Fruit fly (Drosophila melanogaster): Measurements from ENCODE around the gene RFeSP.

The RFeSP gene

DNA sequence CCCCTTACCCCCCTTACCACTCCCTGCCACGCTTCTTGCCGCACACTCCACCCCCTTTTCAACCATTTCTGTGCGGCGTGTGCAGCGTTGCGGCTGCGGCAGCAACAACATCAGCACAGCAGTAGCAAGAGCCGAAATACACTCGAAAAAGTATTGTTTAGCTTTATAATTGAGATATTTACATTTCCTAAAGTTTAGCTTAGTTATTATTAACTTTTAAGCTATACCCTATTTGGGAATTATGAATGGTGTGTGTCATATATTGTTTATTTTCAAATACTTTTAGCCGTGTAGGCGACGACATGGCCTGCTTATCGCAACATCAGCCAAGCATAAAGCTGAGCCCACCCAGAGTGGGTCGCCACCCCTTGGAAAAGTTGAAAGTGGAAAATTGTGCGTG is 1.8 kb upstream of the RFeSP start:
- TF ChIP-seq eg (GFP tag; IDR thresholded peaks at IDR 0.05), result 0 out of 3 replicates have a peak, but pooled peaks have one; percentile 16
- TF ChIP-seq Ets21C (GFP tag; optimal IDR thresholded peaks at IDR 0.05), result no peak
- TF ChIP-seq CG32006 (GFP tag; optimal IDR thresholded peaks at IDR 0.05), result peak; percentile 17
- peak; percentile 32 for TF ChIP-seq Eip78C (GFP tag)
- 0 out of 2 replicates have a peak, but pooled peaks have one; percentile 16 for TF ChIP-seq CG15336 (GFP tag; IDR thresholded peaks at IDR 0.05)
- no peak for TF ChIP-seq Sox15 (GFP tag; optimal IDR thresholded peaks at IDR 0.05)
- TF ChIP-seq CG6163 (GFP tag; IDR thresholded peaks at IDR 0.05), result 0 out of 3 replicates have a peak, but pooled peaks have one; percentile 32

DNA sequence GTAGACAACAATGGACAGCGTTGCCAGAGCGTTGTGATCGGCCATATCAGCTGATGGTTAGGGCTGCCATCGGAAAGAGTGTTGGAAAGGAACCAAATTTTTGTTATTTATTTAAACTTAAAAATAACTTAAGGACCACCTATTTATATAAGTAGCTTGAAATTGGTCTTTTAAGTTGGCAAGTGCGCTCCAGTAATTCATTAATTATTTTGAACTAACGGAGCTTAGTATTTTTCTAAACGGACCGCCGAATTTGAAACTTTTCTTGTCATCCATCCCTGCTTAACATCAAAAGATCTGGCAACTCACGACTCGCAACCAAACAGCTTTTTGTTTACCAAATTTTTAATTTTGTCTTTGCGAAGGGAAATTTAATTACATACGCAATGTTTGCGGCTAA is 2.8 kb downstream of the RFeSP start, which contains the start of the genes Rab3GAP1 and CG14352:
Gene Rab3GAP1, minus strand, starts transcription at position 36 of the 400 bp plus-strand sequence.
Gene CG14352, plus strand, starts transcription at position 289 of the 400 bp plus-strand sequence.
- TF ChIP-seq CG1621 (tag; optimal IDR thresholded peaks at IDR 0.05) (peak; percentile 41), Sox102F (GFP tag; optimal IDR thresholded peaks at IDR 0.05) (peak; percentile 79), Hr4 (GFP tag; optimal IDR thresholded peaks at IDR 0.05) (peak; percentile 75), OdsH (GFP tag; optimal IDR thresholded peaks at IDR 0.05) (peak; percentile 84), Ets96B (tag; optimal IDR thresholded peaks at IDR 0.05) (peak; percentile 68), CG11902 (GFP tag; optimal IDR thresholded peaks at IDR 0.05) (peak; percentile 84), CG9139 (GFP tag; optimal IDR thresholded peaks at IDR 0.05) (no peak), CG16779 (tag; optimal IDR thresholded peaks at IDR 0.05) (no peak), fkh (GFP tag; optimal IDR thresholded peaks at IDR 0.05) (peak; percentile 98), Eip75B (GFP tag; optimal IDR thresholded peaks at IDR 0.05) (no peak), Eip93F (GFP tag; optimal IDR thresholded peaks at IDR 0.05) (no peak), Sox15 (GFP tag; optimal IDR thresholded peaks at IDR 0.05) (peak; percentile 82), CG6163 (GFP tag; IDR thresholded peaks at IDR 0.05) (peak; percentile 69; the same call in 1 of the 3 replicates), CG34406 (GFP tag; optimal IDR thresholded peaks at IDR 0.05) (peak; percentile 77), CG11762 (GFP tag; optimal IDR thresholded peaks at IDR 0.05; ENCODE audit: insufficient read depth) (peak; percentile 55), CG31627 (GFP tag; optimal IDR thresholded peaks at IDR 0.05) (peak; percentile 94), lz (GFP tag; optimal IDR thresholded peaks at IDR 0.05) (peak; percentile 90), CG32006 (GFP tag; optimal IDR thresholded peaks at IDR 0.05) (peak; percentile 78), CG11294 (GFP tag; IDR thresholded peaks at IDR 0.05) (peak; percentile 47; the same call in 1 of the 2 replicates), CG8319 (GFP tag; optimal IDR thresholded peaks at IDR 0.05) (peak; percentile 61), CG10669 (GFP tag; optimal IDR thresholded peaks at IDR 0.05) (peak; percentile 62), net (GFP tag; optimal IDR thresholded peaks at IDR 0.05) (peak; percentile 73), Eip78C (GFP tag) (peak; percentile 89), Met (GFP tag; optimal IDR thresholded peaks at IDR 0.05) (peak; percentile 85), Hr38 (GFP tag; optimal IDR thresholded peaks at IDR 0.05) (no peak), dac (GFP tag; optimal IDR thresholded peaks at IDR 0.05) (peak; percentile 62), cyc (GFP tag; optimal IDR thresholded peaks at IDR 0.05) (peak; percentile 90), CG8119 (GFP tag; IDR thresholded peaks at IDR 0.05) (no peak), CG8632 (GFP tag; optimal IDR thresholded peaks at IDR 0.05) (peak; percentile 58), CG3919 (GFP tag; optimal IDR thresholded peaks at IDR 0.05) (peak; percentile 83), Lpt (GFP tag; optimal IDR thresholded peaks at IDR 0.05) (peak; percentile 53), acj6 (GFP tag; optimal IDR thresholded peaks at IDR 0.05) (peak; percentile 87), eg (GFP tag; IDR thresholded peaks at IDR 0.05) (peak; percentile 82), Sox14 (GFP tag; optimal IDR thresholded peaks at IDR 0.05) (peak; percentile 94), fd85E (GFP tag; optimal IDR thresholded peaks at IDR 0.05) (peak; percentile 38), CG6792 (GFP tag; optimal IDR thresholded peaks at IDR 0.05) (peak; percentile 73), ss (GFP tag; optimal IDR thresholded peaks at IDR 0.05) (no peak), Blimp-1 (GFP tag; optimal IDR thresholded peaks at IDR 0.05) (peak; percentile 45), fd59A (GFP tag; optimal IDR thresholded peaks at IDR 0.05) (peak; percentile 56), CG6854 (GFP tag; optimal IDR thresholded peaks at IDR 0.05) (peak; percentile 22), CG15336 (GFP tag; IDR thresholded peaks at IDR 0.05) (peak; percentile 60), vri (GFP tag; optimal IDR thresholded peaks at IDR 0.05) (peak; percentile 65), CG6808 (GFP tag; optimal IDR thresholded peaks at IDR 0.05) (peak; percentile 49), CG7368 (GFP tag; optimal IDR thresholded peaks at IDR 0.05) (peak; percentile 36), CG3032 (tag; optimal IDR thresholded peaks at IDR 0.05) (peak; percentile 82), Gug (GFP tag; IDR thresholded peaks at IDR 0.05) (peak; percentile 79), topi (GFP tag; optimal IDR thresholded peaks at IDR 0.05) (peak; percentile 87), spab (GFP tag; optimal IDR thresholded peaks at IDR 0.05) (no peak)

Data from whole organism, prepupa.